Worm (Caenorhabditis elegans): ENCODE results near the gene Y39A1A.18.

Gene Y39A1A.18

ce11 chrIII:10700460-10700859 is 6.2 kb upstream of the Y39A1A.18 start, which contains the start of gene Y39A1A.20:
TSS of gene Y39A1A.20 (minus strand) at chrIII:10700560.
- TF ChIP-seq lsl-1 (GFP tag; optimal IDR thresholded peaks at IDR 0.05) = no peak
- TF ChIP-seq ZK185.1 (tag; optimal IDR thresholded peaks at IDR 0.05; ENCODE audit: poor library complexity, severe bottlenecking) = no peak

ce11 chrIII:10691019-10691418 is 3.3 kb downstream of the Y39A1A.18 start, which contains the start of gene Y39A1A.17:
TSS of gene Y39A1A.17 (minus strand) at chrIII:10691119.
- TF ChIP-seq lin-35 (GFP tag; optimal IDR thresholded peaks at IDR 0.05) (no peak), B0336.3 (GFP tag; IDR thresholded peaks at IDR 0.05) (no peak), sdz-38 (tag; optimal IDR thresholded peaks at IDR 0.05) (no peak), Y56A3A.18 (GFP tag; IDR thresholded peaks at IDR 0.05) (no peak), ztf-22 (GFP tag; optimal IDR thresholded peaks at IDR 0.05) (no peak), nfya-1 (tag; optimal IDR thresholded peaks at IDR 0.05; ENCODE audit: borderline replicate concordance, insufficient read depth) (no peak), hrde-1 (tag; optimal IDR thresholded peaks at IDR 0.05; ENCODE audit: borderline replicate concordance) (no peak)

- no peak for TF ChIP-seq pbrm-1 (GFP tag; IDR thresholded peaks at IDR 0.05)
- TF ChIP-seq attf-5 (GFP tag; optimal IDR thresholded peaks at IDR 0.05) = no peak
- no peak for TF ChIP-seq unc-62 (GFP tag; optimal IDR thresholded peaks at IDR 0.05)
- TF ChIP-seq mes-4 (tag; optimal IDR thresholded peaks at IDR 0.05) = no peak
- no peak for TF ChIP-seq mxl-1 (tag; optimal IDR thresholded peaks at IDR 0.05)
- no peak for TF ChIP-seq F22D6.2 (tag; optimal IDR thresholded peaks at IDR 0.05)
- TF ChIP-seq somi-1 (GFP tag; optimal IDR thresholded peaks at IDR 0.05) = no peak
- no peak for TF ChIP-seq repo-1 (tag; optimal IDR thresholded peaks at IDR 0.05)
- no peak for TF ChIP-seq hlh-12 (tag; optimal IDR thresholded peaks at IDR 0.05)
- no peak for TF ChIP-seq chd-7 (tag; optimal IDR thresholded peaks at IDR 0.05)
Observed at ce11 chrIII:10689057-10689456, 5.2 kb downstream of the Y39A1A.18 start, which contains the start of gene Y39A1A.31. TSS of gene Y39A1A.31 (minus strand) at chrIII:10689157.

- no peak for TF ChIP-seq dpl-1 (GFP tag; optimal IDR thresholded peaks at IDR 0.05)
- TF ChIP-seq B0035.1 (tag; optimal IDR thresholded peaks at IDR 0.05) = no peak
- TF ChIP-seq C06A6.2 (GFP tag; conservative IDR thresholded peaks at IDR 0.05) = no peak
- TF ChIP-seq egl-18 (GFP tag; IDR thresholded peaks at IDR 0.05) = no peak
- no peak for TF ChIP-seq B0019.2 (GFP tag; conservative IDR thresholded peaks at IDR 0.05)
- TF ChIP-seq ZK185.1 (tag; optimal IDR thresholded peaks at IDR 0.05; ENCODE audit: poor library complexity, severe bottlenecking) = no peak
Observed at ce11 chrIII:10678971-10679370, 15.3 kb downstream of the Y39A1A.18 start, which contains the start of gene Y39A1A.16. TSS of gene Y39A1A.16 (plus strand) at chrIII:10679271.

- TF ChIP-seq hsf-1 (GFP tag; IDR thresholded peaks at IDR 0.05) = peak; percentile 94
Observed at ce11 chrIII:10678110-10678509, 16.2 kb downstream of the Y39A1A.18 start.

- TF ChIP-seq nfya-1 (tag; optimal IDR thresholded peaks at IDR 0.05; ENCODE audit: borderline replicate concordance, insufficient read depth) (no peak), dpl-1 (GFP tag; optimal IDR thresholded peaks at IDR 0.05) (no peak), ceh-40 (GFP tag; IDR thresholded peaks at IDR 0.05) (no peak), nhr-179 (tag; optimal IDR thresholded peaks at IDR 0.05) (no peak), ama-1 (optimal IDR thresholded peaks at IDR 0.05) (no peak), ama-1 (GFP tag; optimal IDR thresholded peaks at IDR 0.05) (no peak), cebp-1 (GFP tag; IDR thresholded peaks at IDR 0.05) (no peak), cebp-1 (tag; optimal IDR thresholded peaks at IDR 0.05) (no peak), K12H6.12 (tag; optimal IDR thresholded peaks at IDR 0.05) (no peak), F22D6.2 (tag; optimal IDR thresholded peaks at IDR 0.05) (no peak), F49E8.2 (tag; optimal IDR thresholded peaks at IDR 0.05; ENCODE audit: insufficient read depth) (no peak), madf-8 (GFP tag; conservative IDR thresholded peaks at IDR 0.05) (no peak), lir-1 (GFP tag; conservative IDR thresholded peaks at IDR 0.05) (no peak), B0336.3 (GFP tag; IDR thresholded peaks at IDR 0.05) (no peak), nhr-80 (tag; optimal IDR thresholded peaks at IDR 0.05) (no peak), repo-1 (tag; optimal IDR thresholded peaks at IDR 0.05) (no peak), F10E7.11 (tag; optimal IDR thresholded peaks at IDR 0.05) (no peak), F37B4.10 (GFP tag; IDR thresholded peaks at IDR 0.05) (no peak), hmg-1.2 (GFP tag; IDR thresholded peaks at IDR 0.05) (no peak), ets-4 (GFP tag; optimal IDR thresholded peaks at IDR 0.05) (no peak), dpff-1 (tag; optimal IDR thresholded peaks at IDR 0.05) (no peak)
Observed at ce11 chrIII:10671894-10672293, 22.4 kb downstream of the Y39A1A.18 start.
